Worm (Caenorhabditis elegans) whole organism, L2 larva: ENCODE data around the gene F26G1.9.

Source experiments
- C34F6.9 ChIP-seq: fragments of 150-350 bp; optimal IDR thresholded peaks from 2 replicates; lab custom pipeline; 2014; ENCODE audit warnings: missing biosample characterization, missing genetic modification characterization
- F13H6.1 ChIP-seq: sonication (generic microtip); optimal IDR thresholded peaks from 2 replicates; lab custom pipeline; 2016; ENCODE audit warnings: missing genetic modification characterization, missing compliant biosample characterization
- alr-1 ChIP-seq: fragments of 150-350 bp; optimal IDR thresholded peaks from 2 replicates; lab custom pipeline; 2014; ENCODE audit warnings: missing biosample characterization, missing genetic modification characterization
- aly-2 ChIP-seq: fragments of 150-350 bp; optimal IDR thresholded peaks from 2 replicates; lab custom pipeline; 2014; ENCODE audit warnings: missing biosample characterization, missing genetic modification characterization
- ama-1 ChIP-seq: fragments of 150-350 bp; optimal IDR thresholded peaks from 2 replicates; lab custom pipeline; 2018; ENCODE audit warnings: inconsistent platforms
- blmp-1 ChIP-seq: sonication (generic microtip); optimal IDR thresholded peaks from 2 replicates; lab custom pipeline; 2017; ENCODE audit warnings: missing genetic modification characterization, mild to moderate bottlenecking, missing compliant biosample characterization, antibody characterized with exemption, moderate library complexity; ENCODE audit not compliant: insufficient read depth
- ceh-16 ChIP-seq: fragments of 150-350 bp; optimal IDR thresholded peaks from 2 replicates; lab custom pipeline; 2014; ENCODE audit warnings: missing biosample characterization, missing genetic modification characterization
- ceh-82 ChIP-seq: fragments of 150-350 bp; optimal IDR thresholded peaks from 2 replicates; lab custom pipeline; 2014; ENCODE audit warnings: missing biosample characterization, missing genetic modification characterization
- crh-2 ChIP-seq: sonication (generic microtip); optimal IDR thresholded peaks from 2 replicates; lab custom pipeline; 2017; ENCODE audit warnings: missing biosample characterization, missing genetic modification characterization
- egl-27 ChIP-seq: sonication (generic microtip); optimal IDR thresholded peaks from 3 replicates; lab custom pipeline; 2017; ENCODE audit warnings: missing biosample characterization, missing genetic modification reagents, missing genetic modification characterization
- elt-1 ChIP-seq: fragments of 150-350 bp; optimal IDR thresholded peaks from 2 replicates; lab custom pipeline; 2014; ENCODE audit warnings: missing biosample characterization, missing genetic modification characterization
- fos-1 ChIP-seq: fragments of 150-350 bp; optimal IDR thresholded peaks from 2 replicates; lab custom pipeline; 2014; ENCODE audit warnings: missing biosample characterization, missing genetic modification characterization
- gmeb-1 ChIP-seq: fragments of 150-350 bp; optimal IDR thresholded peaks from 2 replicates; lab custom pipeline; 2014; ENCODE audit warnings: missing biosample characterization, missing genetic modification characterization
- lin-11 ChIP-seq: fragments of 150-350 bp; sonication (generic microtip); optimal IDR thresholded peaks from 2 replicates; lab custom pipeline; 2014; ENCODE audit warnings: missing biosample characterization, missing genetic modification characterization, inconsistent platforms, mixed read lengths
- lin-13 ChIP-seq: fragments of 150-350 bp; optimal IDR thresholded peaks from 2 replicates; lab custom pipeline; 2014; ENCODE audit warnings: missing biosample characterization, missing genetic modification reagents, missing genetic modification characterization
- lin-39 ChIP-seq: fragments of 150-350 bp; optimal IDR thresholded peaks from 2 replicates; lab custom pipeline; 2014; ENCODE audit warnings: missing biosample characterization, missing genetic modification reagents, missing genetic modification characterization
- lsy-2 ChIP-seq, 2 experiments: fragments of 150-350 bp in 1 of 2; sonication (generic microtip) in 1 of 2; optimal IDR thresholded peaks; 2 replicates each; lab custom pipeline; 2014 to 2017; ENCODE audit warnings: missing biosample characterization in 2 of 2, missing genetic modification characterization in 2 of 2
- mdl-1 ChIP-seq, 2 experiments: fragments of 150-350 bp in 1 of 2; sonication (generic microtip) in 1 of 2; optimal IDR thresholded peaks; 2 replicates each; lab custom pipeline; 2017; ENCODE audit warnings: missing biosample characterization in 2 of 2, missing genetic modification characterization in 2 of 2
- nhr-10 ChIP-seq: sonication (generic microtip); optimal IDR thresholded peaks from 2 replicates; lab custom pipeline; 2017; ENCODE audit warnings: missing biosample characterization, missing genetic modification characterization
- nhr-11 ChIP-seq: fragments of 150-350 bp; optimal IDR thresholded peaks from 2 replicates; lab custom pipeline; 2014; ENCODE audit warnings: missing biosample characterization, missing genetic modification characterization
- nhr-12 ChIP-seq: fragments of 150-350 bp; optimal IDR thresholded peaks from 2 replicates; lab custom pipeline; 2014; ENCODE audit warnings: missing biosample characterization, missing genetic modification characterization
- nhr-129 ChIP-seq: fragments of 150-350 bp; optimal IDR thresholded peaks from 2 replicates; lab custom pipeline; 2014; ENCODE audit warnings: missing biosample characterization, missing genetic modification characterization
- nhr-23 ChIP-seq: fragments of 150-350 bp; optimal IDR thresholded peaks from 2 replicates; lab custom pipeline; 2014; ENCODE audit warnings: missing biosample characterization, missing genetic modification reagents, missing genetic modification characterization
- nhr-237 ChIP-seq: fragments of 150-350 bp; optimal IDR thresholded peaks from 2 replicates; lab custom pipeline; 2014; ENCODE audit warnings: missing biosample characterization, missing genetic modification characterization
- nhr-6 ChIP-seq: fragments of 150-350 bp; optimal IDR thresholded peaks from 2 replicates; lab custom pipeline; 2014; ENCODE audit warnings: missing biosample characterization, missing genetic modification characterization
- nhr-77 ChIP-seq: fragments of 150-350 bp; optimal IDR thresholded peaks from 2 replicates; lab custom pipeline; 2014; ENCODE audit warnings: missing biosample characterization, missing genetic modification characterization
- skn-1 ChIP-seq: sonication (generic microtip); optimal IDR thresholded peaks from 2 replicates; lab custom pipeline; 2017; ENCODE audit warnings: missing biosample characterization, missing genetic modification characterization
- sma-9 ChIP-seq, 2 experiments: fragments of 150-350 bp in 1 of 2; sonication (generic microtip) in 1 of 2; optimal IDR thresholded peaks; 2 replicates each; lab custom pipeline; 2014 to 2016; ENCODE audit warnings: missing genetic modification characterization in 2 of 2, mild to moderate bottlenecking in 1 of 2, missing biosample characterization in 1 of 2, missing compliant biosample characterization in 1 of 2, missing genetic modification reagents in 1 of 2, moderate library complexity in 1 of 2
- snpc-4 ChIP-seq: fragments of 150-350 bp; optimal IDR thresholded peaks from 2 replicates; lab custom pipeline; 2014; ENCODE audit warnings: missing biosample characterization, missing genetic modification characterization
- unc-55 ChIP-seq: fragments of 150-350 bp; sonication (generic microtip); optimal IDR thresholded peaks from 3 replicates; lab custom pipeline; 2014; ENCODE audit warnings: missing biosample characterization, missing genetic modification reagents, missing genetic modification characterization
- unc-62 ChIP-seq: fragments of 150-350 bp; optimal IDR thresholded peaks from 2 replicates; lab custom pipeline; 2014; ENCODE audit warnings: missing biosample characterization, missing genetic modification reagents, missing genetic modification characterization
- zag-1 ChIP-seq: fragments of 150-350 bp; optimal IDR thresholded peaks from 2 replicates; lab custom pipeline; 2014; ENCODE audit warnings: missing biosample characterization, missing genetic modification characterization
- ztf-1 ChIP-seq: fragments of 200-800 bp; sonication (Bioruptor generic); conservative IDR thresholded peaks from 2 replicates; pipeline ENCODE4 v1.3.6; 2022; ENCODE audit warnings: missing genetic modification characterization, missing compliant biosample characterization
- ztf-4 ChIP-seq: fragments of 150-350 bp; optimal IDR thresholded peaks from 2 replicates; lab custom pipeline; 2014; ENCODE audit warnings: missing biosample characterization, missing genetic modification characterization

F26G1.9 gene

ce11 chrII:4805799-4806198 is 32.0 kb upstream of the F26G1.9 start:
- TF ChIP-seq sma-9 (GFP tag; optimal IDR thresholded peaks at IDR 0.05; lab: Kevin White, UChicago) = peak; percentile 48
- no peak for TF ChIP-seq sma-9 (tag; optimal IDR thresholded peaks at IDR 0.05; lab: Kevin White, UChicago)
- TF ChIP-seq C34F6.9 = no peak
- TF ChIP-seq lsy-2 (tag; optimal IDR thresholded peaks at IDR 0.05; lab: Kevin White, UChicago) = peak in 1 of 2 experiments; percentile 40
- peak; percentile 35 for TF ChIP-seq F13H6.1 (tag; lab: Kevin White, UChicago)
- TF ChIP-seq ama-1 = no peak
- TF ChIP-seq nhr-129 = peak; percentile 16
- no peak for TF ChIP-seq nhr-10 (tag; lab: Kevin White, UChicago)

DNA sequence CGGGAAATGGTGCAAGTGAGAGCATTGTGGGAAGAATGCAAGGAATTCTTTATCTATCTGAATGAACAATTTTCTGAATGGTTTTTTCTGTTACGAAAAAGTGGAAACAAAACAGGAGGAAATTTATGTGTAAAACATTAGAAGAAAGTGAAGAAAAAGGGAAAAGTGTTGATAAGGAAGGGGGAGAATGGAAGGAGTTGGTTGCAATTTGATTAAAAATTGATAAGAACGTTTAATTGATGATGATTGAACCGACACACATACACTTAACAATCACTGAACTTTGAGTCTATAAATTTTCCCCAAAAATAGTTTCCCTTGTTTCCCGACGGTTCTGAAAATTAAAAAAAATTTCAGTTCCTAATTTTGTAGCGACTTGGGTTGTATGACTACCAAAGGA is 29.1 kb upstream of the F26G1.9 start:
- TF ChIP-seq ama-1 = no peak
- TF ChIP-seq fos-1 (tag; lab: Kevin White, UChicago) = peak; percentile 83
- no peak for TF ChIP-seq alr-1
- TF ChIP-seq ztf-4 = no peak
- TF ChIP-seq blmp-1 (tag; lab: Kevin White, UChicago) = peak; percentile 77
- TF ChIP-seq C34F6.9 = no peak
- no peak for TF ChIP-seq lsy-2 (tag; optimal IDR thresholded peaks at IDR 0.05; lab: Kevin White, UChicago)
- no peak for TF ChIP-seq nhr-6 (tag; lab: Kevin White, UChicago)
- TF ChIP-seq crh-2 (tag; lab: Kevin White, UChicago) = peak; percentile 24
- no peak for TF ChIP-seq ztf-1 (GFP tag; lab: Robert Waterston, UW)

DNA sequence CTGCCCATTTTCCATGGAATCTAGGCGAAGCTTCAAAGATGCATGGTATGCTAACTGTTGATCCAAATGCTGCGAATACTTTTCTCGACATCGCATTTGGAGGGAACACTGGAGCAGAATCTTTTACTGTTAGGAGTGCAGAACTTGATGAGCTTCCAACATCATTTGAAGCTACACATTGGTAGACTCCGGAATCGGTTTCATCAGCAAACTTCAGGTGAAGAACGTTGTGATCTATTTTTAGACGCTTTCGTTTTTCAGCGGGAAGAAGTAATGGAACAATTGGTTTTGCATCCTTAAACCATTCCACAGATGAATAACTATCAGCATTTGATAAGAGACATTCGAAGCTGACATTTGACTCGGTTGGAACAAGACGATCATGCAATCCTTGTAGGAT is 26.7 kb upstream of the F26G1.9 start:
- TF ChIP-seq nhr-23 (tag; lab: Kevin White, UChicago) (no peak), aly-2 (no peak)
- TF ChIP-seq, all 48 proteins: peak for 0

DNA sequence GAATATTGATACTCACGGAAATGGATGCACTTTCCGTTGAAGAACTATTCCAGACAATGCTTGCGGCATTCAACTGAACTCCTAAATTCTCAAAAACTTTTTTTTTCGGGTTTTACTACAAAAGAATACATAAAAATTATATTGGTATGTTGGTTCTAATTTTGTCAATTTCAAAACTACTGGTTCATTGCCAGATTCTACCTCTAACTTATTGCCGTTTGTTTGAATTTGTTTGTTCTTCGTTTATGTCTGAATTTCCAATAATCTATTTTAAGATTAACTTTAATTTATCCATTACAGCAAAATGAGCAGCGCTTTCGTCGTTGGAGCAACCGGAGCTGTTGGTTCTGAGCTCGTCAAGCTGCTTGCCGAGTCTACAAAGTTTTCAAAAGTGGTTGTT is 23.3 kb upstream of the F26G1.9 start, which contains the start of gene C33F10.14:
Gene C33F10.14, plus strand, starts transcription at position 301 of the 400 bp plus-strand sequence.
- no peak for TF ChIP-seq lin-11 (tag; lab: Kevin White, UChicago)
- no peak for TF ChIP-seq unc-62 (GFP tag; lab: Kevin White, UChicago)
- no peak for TF ChIP-seq ceh-16 (tag; lab: Kevin White, UChicago)
- no peak for TF ChIP-seq elt-1 (tag; lab: Kevin White, UChicago)
- TF ChIP-seq blmp-1 (tag; lab: Kevin White, UChicago) = no peak
- no peak for TF ChIP-seq snpc-4 (tag; lab: Kevin White, UChicago)
- no peak for TF ChIP-seq unc-55 (GFP tag; lab: Kevin White, UChicago)
- TF ChIP-seq zag-1 = no peak
- TF ChIP-seq, all 48 proteins: peak for 0

- TF ChIP-seq elt-1 (tag; lab: Kevin White, UChicago) (no peak), alr-1 (no peak), mdl-1 (tag; optimal IDR thresholded peaks at IDR 0.05; lab: Kevin White, UChicago) (no peak), sma-9 (GFP tag; optimal IDR thresholded peaks at IDR 0.05; lab: Kevin White, UChicago) (no peak), sma-9 (tag; optimal IDR thresholded peaks at IDR 0.05; lab: Kevin White, UChicago) (no peak), aly-2 (no peak), nhr-129 (no peak), ceh-82 (no peak), ztf-4 (no peak), gmeb-1 (no peak), lin-39 (tag; lab: Kevin White, UChicago) (no peak), nhr-12 (tag; lab: Kevin White, UChicago) (no peak), nhr-10 (tag; lab: Kevin White, UChicago) (no peak), lin-13 (GFP tag; lab: Kevin White, UChicago) (no peak), unc-55 (GFP tag; lab: Kevin White, UChicago) (no peak), skn-1 (tag; lab: Kevin White, UChicago) (no peak), nhr-237 (no peak), nhr-11 (tag; lab: Kevin White, UChicago) (no peak), nhr-77 (tag; lab: Kevin White, UChicago) (no peak), egl-27 (no peak)
Observed at ce11 chrII:4795461-4795860, 21.7 kb upstream of the F26G1.9 start, which contains the start of gene C33F10.4. C33F10.4 (plus strand) TSS chrII:4795761.
